Worm (Caenorhabditis elegans) whole organism, young adult: ENCODE results near the gene nrf-6.

ENCODE experiments used
- B0019.2 ChIP-seq: fragments of 200-800 bp; sonication (Bioruptor generic); conservative IDR thresholded peaks from 2 replicates; pipeline ENCODE4 v1.3.6; 2022; ENCODE audit warnings: missing genetic modification reagents, missing genetic modification characterization, missing compliant biosample characterization
- C06A6.2 ChIP-seq: fragments of 200-800 bp; sonication (Bioruptor generic); conservative IDR thresholded peaks from 2 replicates; pipeline ENCODE4 v1.3.6; 2022; ENCODE audit warnings: missing genetic modification characterization, missing compliant biosample characterization
- C17E4.6 ChIP-seq: fragments of 200-800 bp; sonication (Bioruptor generic); IDR thresholded peaks from 2 replicates; pipeline ENCODE4 v1.3.6; 2022; ENCODE audit warnings: missing genetic modification reagents, missing genetic modification characterization, missing compliant biosample characterization
- D2030.7 ChIP-seq: fragments of 200-800 bp; sonication (Bioruptor generic); IDR thresholded peaks from 2 replicates; pipeline ENCODE4 v1.3.6; 2022; ENCODE audit warnings: missing genetic modification reagents, missing genetic modification characterization, missing compliant biosample characterization
- F10E7.11 ChIP-seq: sonication (generic microtip); optimal IDR thresholded peaks from 2 replicates; lab custom pipeline; 2017; ENCODE audit warnings: mild to moderate bottlenecking, missing genetic modification characterization, moderate library complexity, missing compliant biosample characterization
- F22D6.2 ChIP-seq: sonication (generic microtip); optimal IDR thresholded peaks from 2 replicates; lab custom pipeline; 2016; ENCODE audit warnings: mild to moderate bottlenecking, missing genetic modification characterization, missing compliant biosample characterization
- F33H1.4 ChIP-seq: fragments of 200-800 bp; sonication (Bioruptor generic); IDR thresholded peaks from 2 replicates; pipeline ENCODE4 v1.3.6; 2022; ENCODE audit warnings: missing genetic modification reagents, missing genetic modification characterization, missing compliant biosample characterization
- F37B4.10 ChIP-seq: fragments of 200-800 bp; sonication (Bioruptor generic); IDR thresholded peaks from 2 replicates; pipeline ENCODE4 v1.3.6; 2022; ENCODE audit warnings: missing genetic modification characterization, missing compliant biosample characterization
- F49E8.2 ChIP-seq: sonication (generic microtip); optimal IDR thresholded peaks from 3 replicates; lab custom pipeline; 2017; ENCODE audit warnings: missing genetic modification characterization, mild to moderate bottlenecking, missing compliant biosample characterization, antibody characterized with exemption, moderate library complexity; ENCODE audit not compliant: insufficient read depth
- F55B11.4 ChIP-seq: sonication (generic microtip); optimal IDR thresholded peaks from 2 replicates; lab custom pipeline; 2016; ENCODE audit warnings: missing compliant biosample characterization, missing genetic modification characterization, borderline replicate concordance; ENCODE audit not compliant: insufficient read depth
- F57C9.4 ChIP-seq: sonication (generic microtip); optimal IDR thresholded peaks from 2 replicates; lab custom pipeline; 2017; ENCODE audit warnings: mild to moderate bottlenecking, missing genetic modification characterization, missing compliant biosample characterization
- K11D2.4 ChIP-seq: fragments of 200-800 bp; sonication (Bioruptor generic); IDR thresholded peaks from 2 replicates; pipeline ENCODE4 v1.3.6; 2022; ENCODE audit warnings: missing genetic modification reagents, missing genetic modification characterization, missing compliant biosample characterization
- T07F8.4 ChIP-seq: sonication (generic microtip); optimal IDR thresholded peaks from 2 replicates; lab custom pipeline; 2016; ENCODE audit warnings: mild to moderate bottlenecking, missing genetic modification characterization, moderate library complexity, missing compliant biosample characterization
- Y53G8AR.9 ChIP-seq: fragments of 200-800 bp; sonication (Bioruptor generic); conservative IDR thresholded peaks from 2 replicates; pipeline ENCODE4 v1.3.6; 2022; ENCODE audit warnings: missing genetic modification reagents, missing genetic modification characterization, missing compliant biosample characterization
- Y56A3A.18 ChIP-seq: fragments of 200-800 bp; sonication (Bioruptor generic); IDR thresholded peaks from 2 replicates; pipeline ENCODE4 v1.3.6; 2022; ENCODE audit warnings: missing genetic modification reagents, missing genetic modification characterization, missing compliant biosample characterization
- Y95B8A.8 ChIP-seq: fragments of 200-800 bp; sonication (Bioruptor generic); IDR thresholded peaks from 2 replicates; pipeline ENCODE4 v1.3.6; 2022; ENCODE audit warnings: missing genetic modification reagents, missing genetic modification characterization, missing compliant biosample characterization
- aptf-2 ChIP-seq: fragments of 200-800 bp; sonication (Bioruptor generic); conservative IDR thresholded peaks from 2 replicates; pipeline ENCODE4 v1.3.6; 2022; ENCODE audit warnings: missing genetic modification reagents, missing genetic modification characterization, missing compliant biosample characterization
- aptf-3 ChIP-seq: fragments of 200-800 bp; sonication (Bioruptor generic); IDR thresholded peaks from 2 replicates; pipeline ENCODE4 v1.3.6; 2022; ENCODE audit warnings: missing genetic modification characterization, missing compliant biosample characterization
- atf-7 ChIP-seq: sonication (generic microtip); optimal IDR thresholded peaks from 2 replicates; lab custom pipeline; 2017; ENCODE audit warnings: mild to moderate bottlenecking, missing genetic modification characterization, missing compliant biosample characterization
- attf-6 ChIP-seq: fragments of 200-800 bp; sonication (Bioruptor generic); IDR thresholded peaks from 2 replicates; pipeline ENCODE4 v1.3.6; 2022; ENCODE audit warnings: missing genetic modification reagents, missing genetic modification characterization, missing compliant biosample characterization
- bed-1 ChIP-seq: fragments of 200-800 bp; sonication (Bioruptor generic); IDR thresholded peaks from 2 replicates; pipeline ENCODE4 v1.3.6; 2022; ENCODE audit warnings: missing genetic modification reagents, missing genetic modification characterization, missing compliant biosample characterization
- cebp-1 ChIP-seq, 2 experiments: fragments of 200-800 bp in 1 of 2; sonication (Bioruptor generic) in 1 of 2; sonication (generic microtip) in 1 of 2; IDR thresholded peaks in 1 of 2; optimal IDR thresholded peaks in 1 of 2; 2 replicates each; pipeline versions ENCODE4 v1.3.6 to Lab custom; 2017 to 2022; ENCODE audit warnings: missing compliant biosample characterization in 2 of 2, missing genetic modification characterization in 2 of 2, mild to moderate bottlenecking in 1 of 2, missing genetic modification reagents in 1 of 2, moderate library complexity in 1 of 2
- ceh-27 ChIP-seq: fragments of 200-800 bp; sonication (Bioruptor generic); optimal IDR thresholded peaks from 2 replicates; lab custom pipeline; 2018; ENCODE audit warnings: mild to moderate bottlenecking, missing genetic modification characterization, moderate library complexity, missing compliant biosample characterization
- ceh-79 ChIP-seq: sonication (generic microtip); optimal IDR thresholded peaks from 2 replicates; lab custom pipeline; 2017; ENCODE audit warnings: mild to moderate bottlenecking, missing genetic modification characterization, missing compliant biosample characterization
- chd-7 ChIP-seq: sonication (generic microtip); optimal IDR thresholded peaks from 2 replicates; lab custom pipeline; 2016; ENCODE audit warnings: mild to moderate bottlenecking, missing genetic modification characterization, moderate library complexity, missing compliant biosample characterization
- efl-1 ChIP-seq: fragments of 150-350 bp; optimal IDR thresholded peaks from 2 replicates; lab custom pipeline; 2014; ENCODE audit warnings: missing biosample characterization, missing genetic modification reagents, missing genetic modification characterization
- egl-44 ChIP-seq: fragments of 200-800 bp; sonication (Bioruptor generic); IDR thresholded peaks from 2 replicates; pipeline ENCODE4 v1.3.6; 2022; ENCODE audit warnings: missing genetic modification reagents, missing genetic modification characterization, missing compliant biosample characterization
- ekl-4 ChIP-seq: fragments of 200-800 bp; sonication (Bioruptor generic); IDR thresholded peaks from 2 replicates; pipeline ENCODE4 v1.3.6; 2022; ENCODE audit warnings: missing genetic modification reagents, missing genetic modification characterization, missing compliant biosample characterization
- ets-4 ChIP-seq: fragments of 200-800 bp; sonication (Bioruptor generic); optimal IDR thresholded peaks from 2 replicates; lab custom pipeline; 2018; ENCODE audit warnings: mild to moderate bottlenecking, missing genetic modification characterization, missing compliant biosample characterization
- hlh-12 ChIP-seq: sonication (generic microtip); optimal IDR thresholded peaks from 2 replicates; lab custom pipeline; 2016; ENCODE audit warnings: missing genetic modification characterization, missing compliant biosample characterization
- hlh-26 ChIP-seq: fragments of 200-800 bp; sonication (Bioruptor generic); conservative IDR thresholded peaks from 2 replicates; pipeline ENCODE4 v1.3.6; 2022; ENCODE audit warnings: missing genetic modification reagents, missing genetic modification characterization, missing compliant biosample characterization
- hmg-1.2 ChIP-seq: fragments of 200-800 bp; sonication (Bioruptor generic); IDR thresholded peaks from 2 replicates; pipeline ENCODE4 v1.3.6; 2022; ENCODE audit warnings: missing genetic modification reagents, missing genetic modification characterization, missing compliant biosample characterization
- let-526 ChIP-seq: fragments of 200-800 bp; sonication (Bioruptor generic); IDR thresholded peaks from 2 replicates; pipeline ENCODE4 v1.3.6; 2022; ENCODE audit warnings: missing genetic modification reagents, missing genetic modification characterization, missing compliant biosample characterization
- let-607 ChIP-seq, 2 experiments: fragments of 200-800 bp in 1 of 2; sonication (Bioruptor generic) in 1 of 2; sonication (generic microtip) in 1 of 2; optimal IDR thresholded peaks; 2 replicates each; lab custom pipeline; 2016 to 2018; ENCODE audit warnings: mild to moderate bottlenecking in 2 of 2, missing compliant biosample characterization in 2 of 2, missing genetic modification characterization in 2 of 2, moderate library complexity in 2 of 2, missing genotype in 1 of 2
- lir-1 ChIP-seq: fragments of 200-800 bp; sonication (Bioruptor generic); conservative IDR thresholded peaks from 2 replicates; pipeline ENCODE4 v1.3.6; 2022; ENCODE audit warnings: missing genetic modification reagents, missing genetic modification characterization, missing compliant biosample characterization
- madf-10 ChIP-seq: sonication (generic microtip); optimal IDR thresholded peaks from 2 replicates; lab custom pipeline; 2016; ENCODE audit warnings: mild to moderate bottlenecking, missing genetic modification characterization, missing compliant biosample characterization
- mcd-1 ChIP-seq: fragments of 200-800 bp; sonication (Bioruptor generic); IDR thresholded peaks from 2 replicates; pipeline ENCODE4 v1.3.6; 2022; ENCODE audit warnings: missing genetic modification reagents, missing genetic modification characterization, missing compliant biosample characterization
- mel-28 ChIP-seq: sonication (generic microtip); optimal IDR thresholded peaks from 2 replicates; lab custom pipeline; 2016; ENCODE audit warnings: borderline replicate concordance, mild to moderate bottlenecking, missing genetic modification characterization, missing compliant biosample characterization
- mxl-1 ChIP-seq: sonication (generic microtip); optimal IDR thresholded peaks from 2 replicates; lab custom pipeline; 2016; ENCODE audit warnings: missing genetic modification characterization, missing compliant biosample characterization
- nfyb-1 ChIP-seq: fragments of 200-800 bp; sonication (Bioruptor generic); IDR thresholded peaks from 2 replicates; pipeline ENCODE4 v1.3.6; 2022; ENCODE audit warnings: missing genetic modification reagents, missing genetic modification characterization, missing compliant biosample characterization
- nhr-120 ChIP-seq: fragments of 200-800 bp; sonication (Bioruptor generic); IDR thresholded peaks from 2 replicates; pipeline ENCODE4 v1.3.6; 2022; ENCODE audit warnings: missing genetic modification characterization, missing compliant biosample characterization
- nhr-80 ChIP-seq: sonication (generic microtip); optimal IDR thresholded peaks from 2 replicates; lab custom pipeline; 2016; ENCODE audit warnings: missing genetic modification characterization, missing compliant biosample characterization
- pha-4 ChIP-seq: fragments of 150-350 bp; sonication (generic microtip); optimal IDR thresholded peaks from 2 replicates; lab custom pipeline; 2014; ENCODE audit warnings: missing biosample characterization, missing genetic modification reagents, missing genetic modification characterization
- rcor-1 ChIP-seq: fragments of 200-800 bp; sonication (Bioruptor generic); IDR thresholded peaks from 2 replicates; pipeline ENCODE4 v1.3.6; 2022; ENCODE audit warnings: missing genetic modification reagents, missing genetic modification characterization, missing compliant biosample characterization
- sdz-38 ChIP-seq: sonication (generic microtip); optimal IDR thresholded peaks from 2 replicates; lab custom pipeline; 2016; ENCODE audit warnings: missing genotype, missing genetic modification characterization, missing compliant biosample characterization
- snpc-1.3 ChIP-seq: sonication (generic microtip); optimal IDR thresholded peaks from 2 replicates; lab custom pipeline; 2017; ENCODE audit warnings: missing genetic modification characterization, mild to moderate bottlenecking, missing compliant biosample characterization, antibody characterized with exemption, moderate library complexity, missing genotype, missing genetic modification reagents; ENCODE audit not compliant: insufficient read depth
- tlf-1 ChIP-seq: fragments of 200-800 bp; sonication (Bioruptor generic); optimal IDR thresholded peaks from 2 replicates; lab custom pipeline; 2018; ENCODE audit warnings: mild to moderate bottlenecking, missing genetic modification characterization, missing compliant biosample characterization
- zfh-2 ChIP-seq: fragments of 200-800 bp; sonication (Bioruptor generic); conservative IDR thresholded peaks from 2 replicates; pipeline ENCODE4 v1.3.6; 2022; ENCODE audit warnings: missing genetic modification reagents, missing genetic modification characterization, missing compliant biosample characterization
- ztf-26 ChIP-seq: sonication (generic microtip); optimal IDR thresholded peaks from 2 replicates; lab custom pipeline; 2017; ENCODE audit warnings: missing genetic modification characterization, missing compliant biosample characterization

nrf-6 gene

ce11 chrII:8016167-8016566 is 16.3 kb downstream of the nrf-6 start:
- no peak for TF ChIP-seq ets-4 (GFP tag; lab: Kevin White, UChicago)
- no peak for TF ChIP-seq attf-6 (GFP tag; lab: Robert Waterston, UW)
- TF ChIP-seq Y56A3A.18 (GFP tag; lab: Robert Waterston, UW): no peak
- TF ChIP-seq mcd-1: peak; percentile 49
- TF ChIP-seq let-526 (GFP tag; lab: Robert Waterston, UW): no peak
- no peak for TF ChIP-seq bed-1 (GFP tag; lab: Robert Waterston, UW)
- TF ChIP-seq C17E4.6 (GFP tag; lab: Robert Waterston, UW): no peak
- no peak for TF ChIP-seq ztf-26 (tag; lab: Kevin White, UChicago)
- TF ChIP-seq cebp-1 (GFP tag; IDR thresholded peaks at IDR 0.05; lab: Robert Waterston, UW): no peak
- TF ChIP-seq cebp-1 (tag; optimal IDR thresholded peaks at IDR 0.05; lab: Kevin White, UChicago): peak; percentile 53
- no peak for TF ChIP-seq T07F8.4
- TF ChIP-seq ceh-27: no peak
- no peak for TF ChIP-seq hlh-12 (tag; lab: Kevin White, UChicago)
- no peak for TF ChIP-seq efl-1 (GFP tag; lab: Kevin White, UChicago)
- TF ChIP-seq pha-4 (tag; lab: Kevin White, UChicago): no peak
- no peak for TF ChIP-seq D2030.7
- TF ChIP-seq let-607 (tag; optimal IDR thresholded peaks at IDR 0.05; lab: Kevin White, UChicago): no peak
- peak; percentile 32; the same call in 1 of the 2 replicates for TF ChIP-seq egl-44
- TF ChIP-seq lir-1 (GFP tag; lab: Robert Waterston, UW): no peak
- TF ChIP-seq aptf-3: no peak
- no peak for TF ChIP-seq F37B4.10 (GFP tag; lab: Robert Waterston, UW)
- no peak for TF ChIP-seq nhr-120 (GFP tag; lab: Robert Waterston, UW)
- TF ChIP-seq aptf-2 (GFP tag; lab: Robert Waterston, UW): no peak
- TF ChIP-seq F33H1.4 (GFP tag; lab: Robert Waterston, UW): peak; percentile 11; the same call in 1 of the 2 replicates
- TF ChIP-seq hlh-26 (GFP tag; lab: Robert Waterston, UW): no peak
- TF ChIP-seq F22D6.2 (tag; lab: Kevin White, UChicago): no peak
- TF ChIP-seq mxl-1: no peak
- TF ChIP-seq nhr-80 (tag; lab: Kevin White, UChicago): no peak
- TF ChIP-seq ekl-4 (GFP tag; lab: Robert Waterston, UW): no peak
- peak; percentile 51 for TF ChIP-seq chd-7 (tag; lab: Kevin White, UChicago)
- TF ChIP-seq F49E8.2 (tag; lab: Kevin White, UChicago): no peak
- no peak for TF ChIP-seq tlf-1 (GFP tag; lab: Kevin White, UChicago)
- TF ChIP-seq hmg-1.2: no peak
- TF ChIP-seq madf-10 (tag; lab: Kevin White, UChicago): no peak
- TF ChIP-seq nfyb-1 (GFP tag; lab: Robert Waterston, UW): peak; percentile 28; the same call in 1 of the 2 replicates
- no peak for TF ChIP-seq snpc-1.3
- no peak for TF ChIP-seq mel-28
- TF ChIP-seq F55B11.4 (tag; lab: Kevin White, UChicago): no peak
- TF ChIP-seq B0019.2 (GFP tag; lab: Robert Waterston, UW): no peak
- no peak for TF ChIP-seq rcor-1 (GFP tag; lab: Robert Waterston, UW)
- TF ChIP-seq ceh-79 (tag; lab: Kevin White, UChicago): no peak
- TF ChIP-seq Y95B8A.8 (GFP tag; lab: Robert Waterston, UW): no peak
- no peak for TF ChIP-seq F57C9.4 (tag; lab: Kevin White, UChicago)
- peak; percentile 43; the same call in 1 of the 2 replicates for TF ChIP-seq Y53G8AR.9 (GFP tag; lab: Robert Waterston, UW)
- TF ChIP-seq atf-7 (tag; lab: Kevin White, UChicago): no peak
- 0 out of 2 replicates have a peak, but pooled peaks have one; percentile 36 for TF ChIP-seq K11D2.4 (GFP tag; lab: Robert Waterston, UW)
- TF ChIP-seq zfh-2 (GFP tag; lab: Robert Waterston, UW): no peak
- 0 out of 2 replicates have a peak, but pooled peaks have one; percentile 23 for TF ChIP-seq C06A6.2 (GFP tag; lab: Robert Waterston, UW)
- TF ChIP-seq F10E7.11 (tag; lab: Kevin White, UChicago): no peak
- TF ChIP-seq sdz-38 (tag; lab: Kevin White, UChicago): no peak
